Worm (Caenorhabditis elegans): ENCODE results near the gene F34D10.9.

Gene F34D10.9

ce11 chrIII:3764584-3764983 is 35.2 kb upstream of the F34D10.9 start:
- TF ChIP-seq blmp-1 (tag; optimal IDR thresholded peaks at IDR 0.05) (no peak), lsy-2 (tag; optimal IDR thresholded peaks at IDR 0.05) (no peak), sptf-1 (tag; optimal IDR thresholded peaks at IDR 0.05) (no peak), bed-3 (GFP tag; optimal IDR thresholded peaks at IDR 0.05) (no peak), unc-120 (tag; optimal IDR thresholded peaks at IDR 0.05; ENCODE audit: poor library complexity, severe bottlenecking) (no peak), unc-39 (tag; optimal IDR thresholded peaks at IDR 0.05) (no peak), nhr-2 (tag; optimal IDR thresholded peaks at IDR 0.05) (no peak), ceh-39 (tag; optimal IDR thresholded peaks at IDR 0.05) (no peak), zip-8 (tag; optimal IDR thresholded peaks at IDR 0.05) (no peak), ztf-11 (tag; optimal IDR thresholded peaks at IDR 0.05) (no peak), nhr-76 (tag; optimal IDR thresholded peaks at IDR 0.05) (no peak), mls-2 (tag; optimal IDR thresholded peaks at IDR 0.05) (no peak)

DNA sequence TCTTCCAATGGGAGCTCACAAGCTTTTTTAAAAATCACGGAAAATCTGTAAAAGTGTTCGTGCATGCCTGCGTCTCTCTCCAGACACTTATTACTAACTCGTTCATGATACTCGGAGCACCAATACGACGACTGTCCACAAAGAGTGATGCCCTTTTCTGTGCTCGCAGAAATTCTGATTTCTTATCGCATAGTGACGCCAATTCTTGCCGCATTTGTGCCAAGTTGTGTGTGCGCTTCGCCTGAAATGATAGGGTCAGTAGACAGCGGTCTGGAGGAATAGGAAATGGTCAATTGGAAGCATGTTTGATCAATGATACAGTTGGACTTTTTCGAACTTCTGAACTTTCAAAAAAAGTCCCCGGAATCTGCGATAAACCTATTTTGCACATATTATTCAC is 34.6 kb upstream of the F34D10.9 start:
- TF ChIP-seq nhr-12 (tag; optimal IDR thresholded peaks at IDR 0.05) (no peak), sptf-1 (tag; optimal IDR thresholded peaks at IDR 0.05) (no peak), drap-1 (GFP tag; optimal IDR thresholded peaks at IDR 0.05) (no peak), ceh-83 (GFP tag; optimal IDR thresholded peaks at IDR 0.05) (no peak), ceh-43 (GFP tag; optimal IDR thresholded peaks at IDR 0.05) (no peak), nhr-28 (tag; optimal IDR thresholded peaks at IDR 0.05) (no peak), zip-8 (tag; optimal IDR thresholded peaks at IDR 0.05) (no peak), elt-1 (tag; optimal IDR thresholded peaks at IDR 0.05; ENCODE audit: borderline replicate concordance, insufficient read depth) (no peak), elt-3 (tag; optimal IDR thresholded peaks at IDR 0.05) (no peak), lin-13 (tag; optimal IDR thresholded peaks at IDR 0.05) (no peak)

- no peak for TF ChIP-seq lsy-2 (tag; optimal IDR thresholded peaks at IDR 0.05)
- TF ChIP-seq elt-3 (tag; optimal IDR thresholded peaks at IDR 0.05), result no peak
- TF ChIP-seq drap-1 (GFP tag; optimal IDR thresholded peaks at IDR 0.05), result no peak
- TF ChIP-seq bed-3 (GFP tag; optimal IDR thresholded peaks at IDR 0.05), result no peak
- no peak for TF ChIP-seq mep-1 (tag; optimal IDR thresholded peaks at IDR 0.05)
- no peak for TF ChIP-seq flh-1 (GFP tag; optimal IDR thresholded peaks at IDR 0.05)
- no peak for TF ChIP-seq lin-13 (tag; optimal IDR thresholded peaks at IDR 0.05)
- TF ChIP-seq hlh-1 (tag; optimal IDR thresholded peaks at IDR 0.05), result no peak
- no peak for TF ChIP-seq M03D4.4 (tag; optimal IDR thresholded peaks at IDR 0.05)
- no peak for TF ChIP-seq blmp-1 (tag; optimal IDR thresholded peaks at IDR 0.05)
- no peak for TF ChIP-seq ces-1 (GFP tag; optimal IDR thresholded peaks at IDR 0.05)
- TF ChIP-seq mls-2 (tag; optimal IDR thresholded peaks at IDR 0.05), result no peak
Measured at ce11 chrIII:3759312-3759711, 29.9 kb upstream of the F34D10.9 start, which contains the start of gene arcp-1. Gene arcp-1 (minus strand): TSS chrIII:3759412.

- no peak for TF ChIP-seq zip-8 (tag; optimal IDR thresholded peaks at IDR 0.05)
- TF ChIP-seq mab-5 (tag; optimal IDR thresholded peaks at IDR 0.05), result no peak
- TF ChIP-seq M03D4.4 (tag; optimal IDR thresholded peaks at IDR 0.05), result no peak
- no peak for TF ChIP-seq elt-3 (tag; optimal IDR thresholded peaks at IDR 0.05)
- TF ChIP-seq sem-2 (GFP tag; optimal IDR thresholded peaks at IDR 0.05), result no peak
- TF ChIP-seq unc-39 (tag; optimal IDR thresholded peaks at IDR 0.05), result no peak
- TF ChIP-seq tbx-8 (GFP tag; optimal IDR thresholded peaks at IDR 0.05), result no peak
- TF ChIP-seq flh-1 (GFP tag; optimal IDR thresholded peaks at IDR 0.05), result no peak
- no peak for TF ChIP-seq mls-2 (tag; optimal IDR thresholded peaks at IDR 0.05)
- TF ChIP-seq ham-2 (GFP tag; optimal IDR thresholded peaks at IDR 0.05), result no peak
- TF ChIP-seq nhr-28 (tag; optimal IDR thresholded peaks at IDR 0.05), result no peak
- no peak for TF ChIP-seq snpc-4 (tag; optimal IDR thresholded peaks at IDR 0.05)
- TF ChIP-seq nhr-76 (tag; optimal IDR thresholded peaks at IDR 0.05), result no peak
- TF ChIP-seq elt-1 (tag; optimal IDR thresholded peaks at IDR 0.05; ENCODE audit: borderline replicate concordance, insufficient read depth), result no peak
Measured at ce11 chrIII:3745138-3745537, 15.7 kb upstream of the F34D10.9 start, which contains the start of gene lin-48. Gene lin-48 (plus strand): TSS chrIII:3745438.

DNA sequence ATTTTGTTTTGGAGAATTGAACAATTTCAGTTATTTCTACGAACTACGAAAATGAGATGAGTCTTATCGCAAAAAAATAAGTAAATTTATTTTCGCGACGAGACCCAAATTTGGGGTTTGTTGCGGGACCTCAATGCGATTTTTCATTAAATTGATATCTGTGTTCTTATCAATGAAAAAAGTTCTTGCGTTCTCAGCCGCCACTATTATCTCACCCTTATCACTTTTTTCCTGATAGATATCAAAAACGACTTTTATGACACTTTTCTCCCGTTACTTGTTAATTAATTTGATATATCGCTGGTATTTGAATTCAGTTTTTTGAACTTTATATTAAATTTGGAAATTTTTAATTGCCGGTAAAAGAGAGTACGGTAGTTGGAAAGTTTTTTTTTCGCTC is 13.9 kb upstream of the F34D10.9 start:
- TF ChIP-seq snpc-4 (tag; optimal IDR thresholded peaks at IDR 0.05), result no peak
- no peak for TF ChIP-seq M03D4.4 (tag; optimal IDR thresholded peaks at IDR 0.05)
- TF ChIP-seq tbx-8 (GFP tag; optimal IDR thresholded peaks at IDR 0.05), result no peak
- no peak for TF ChIP-seq unc-120 (tag; optimal IDR thresholded peaks at IDR 0.05; ENCODE audit: poor library complexity, severe bottlenecking)
- no peak for TF ChIP-seq nhr-12 (tag; optimal IDR thresholded peaks at IDR 0.05)
- TF ChIP-seq unc-62 (GFP tag; optimal IDR thresholded peaks at IDR 0.05), result no peak
- TF ChIP-seq ceh-39 (tag; optimal IDR thresholded peaks at IDR 0.05), result no peak
- no peak for TF ChIP-seq unc-39 (tag; optimal IDR thresholded peaks at IDR 0.05)
- no peak for TF ChIP-seq pha-4 (tag; optimal IDR thresholded peaks at IDR 0.05)
- no peak for TF ChIP-seq nhr-2 (tag; optimal IDR thresholded peaks at IDR 0.05)
- TF ChIP-seq lin-13 (tag; optimal IDR thresholded peaks at IDR 0.05), result no peak
- TF ChIP-seq sem-2 (GFP tag; optimal IDR thresholded peaks at IDR 0.05), result no peak
- no peak for TF ChIP-seq nhr-28 (tag; optimal IDR thresholded peaks at IDR 0.05)
- no peak for TF ChIP-seq cnd-1 (tag; optimal IDR thresholded peaks at IDR 0.05)
- TF ChIP-seq ztf-11 (tag; optimal IDR thresholded peaks at IDR 0.05), result no peak
- TF ChIP-seq lsy-2 (tag; optimal IDR thresholded peaks at IDR 0.05), result no peak
- TF ChIP-seq hlh-1 (tag; optimal IDR thresholded peaks at IDR 0.05), result no peak
- TF ChIP-seq zip-8 (tag; optimal IDR thresholded peaks at IDR 0.05), result no peak
- no peak for TF ChIP-seq mls-2 (tag; optimal IDR thresholded peaks at IDR 0.05)

All from whole organism, mixed stage, embryonic.